Worm (Caenorhabditis elegans) whole organism, young adult: ENCODE data around the gene dpy-23.

Source experiments
- ceh-100 ChIP-seq: fragments of 200-800 bp; sonication (Bioruptor generic); IDR thresholded peaks from 2 replicates; pipeline ENCODE4 v1.3.6; 2022; ENCODE audit warnings: missing genetic modification reagents, missing genetic modification characterization, missing compliant biosample characterization
- lag-1 ChIP-seq: fragments of 200-800 bp; sonication (Bioruptor generic); IDR thresholded peaks from 2 replicates; pipeline ENCODE4 v1.3.6; 2022; ENCODE audit warnings: missing genetic modification reagents, missing genetic modification characterization, missing compliant biosample characterization
- pha-4 ChIP-seq: fragments of 150-350 bp; sonication (generic microtip); optimal IDR thresholded peaks from 2 replicates; lab custom pipeline; 2014; ENCODE audit warnings: missing biosample characterization, missing genetic modification reagents, missing genetic modification characterization
- snpc-3.4 ChIP-seq: sonication (generic microtip); optimal IDR thresholded peaks from 2 replicates; lab custom pipeline; 2017; ENCODE audit warnings: missing genetic modification characterization, mild to moderate bottlenecking, missing compliant biosample characterization, antibody characterized with exemption, moderate library complexity, missing genotype, missing genetic modification reagents

DNA sequence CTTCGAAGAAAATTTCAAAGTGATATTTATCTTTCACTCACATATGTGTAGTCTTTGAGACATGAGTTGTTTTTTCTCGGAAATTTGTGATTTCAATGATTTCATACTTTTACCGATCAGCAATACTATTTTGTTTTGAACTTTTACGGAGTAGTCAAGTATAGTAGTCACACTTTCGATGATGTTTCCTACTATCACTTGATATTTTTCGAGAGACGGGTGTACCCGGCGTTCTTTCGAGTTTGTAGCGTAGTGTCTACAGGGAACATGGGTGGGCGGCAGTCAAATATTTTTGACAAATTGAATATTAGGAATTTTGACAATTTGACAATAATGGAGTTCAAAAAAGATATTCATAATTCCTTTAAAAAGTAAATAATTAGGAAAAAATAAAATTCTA lies 49.7 kb downstream of the dpy-23 start:
- TF ChIP-seq lag-1 (GFP tag; lab: Robert Waterston, UW): no peak
- no peak for TF ChIP-seq ceh-100 (GFP tag; lab: Robert Waterston, UW)
- no peak for TF ChIP-seq pha-4 (tag; lab: Kevin White, UChicago)
- TF ChIP-seq snpc-3.4 (tag; lab: Kevin White, UChicago): no peak
